Worm (Caenorhabditis elegans): ENCODE results near the gene ZC190.5.

- TF ChIP-seq unc-62 (GFP tag; optimal IDR thresholded peaks at IDR 0.05): no peak
- no peak for TF ChIP-seq attf-5 (GFP tag; optimal IDR thresholded peaks at IDR 0.05)
- no peak for TF ChIP-seq nfya-1 (tag; optimal IDR thresholded peaks at IDR 0.05; ENCODE audit: borderline replicate concordance, insufficient read depth)
- TF ChIP-seq ztf-25 (GFP tag; IDR thresholded peaks at IDR 0.05): no peak
- TF ChIP-seq lsy-27 (tag; optimal IDR thresholded peaks at IDR 0.05; ENCODE audit: borderline replicate concordance, insufficient read depth): no peak
- no peak for TF ChIP-seq F57C9.4 (tag; optimal IDR thresholded peaks at IDR 0.05)
- no peak for TF ChIP-seq sea-2 (GFP tag; IDR thresholded peaks at IDR 0.05)
- TF ChIP-seq ekl-4 (GFP tag; IDR thresholded peaks at IDR 0.05): no peak
- TF ChIP-seq Y67H2A.10 (GFP tag; conservative IDR thresholded peaks at IDR 0.05): no peak
- no peak for TF ChIP-seq dpl-1 (GFP tag; optimal IDR thresholded peaks at IDR 0.05)
- no peak for TF ChIP-seq snpc-4 (GFP tag; optimal IDR thresholded peaks at IDR 0.05)
- TF ChIP-seq snpc-4 (tag; optimal IDR thresholded peaks at IDR 0.05): no peak
- TF ChIP-seq ets-4 (GFP tag; optimal IDR thresholded peaks at IDR 0.05): no peak
- TF ChIP-seq efl-1 (GFP tag; optimal IDR thresholded peaks at IDR 0.05): no peak
Measured at ce11 chrV:8682719-8683118, 9.3 kb upstream of the ZC190.5 start, which contains the start of gene cln-3.3.
